Worm (Caenorhabditis elegans): ENCODE data around the gene nlp-58.

DNA sequence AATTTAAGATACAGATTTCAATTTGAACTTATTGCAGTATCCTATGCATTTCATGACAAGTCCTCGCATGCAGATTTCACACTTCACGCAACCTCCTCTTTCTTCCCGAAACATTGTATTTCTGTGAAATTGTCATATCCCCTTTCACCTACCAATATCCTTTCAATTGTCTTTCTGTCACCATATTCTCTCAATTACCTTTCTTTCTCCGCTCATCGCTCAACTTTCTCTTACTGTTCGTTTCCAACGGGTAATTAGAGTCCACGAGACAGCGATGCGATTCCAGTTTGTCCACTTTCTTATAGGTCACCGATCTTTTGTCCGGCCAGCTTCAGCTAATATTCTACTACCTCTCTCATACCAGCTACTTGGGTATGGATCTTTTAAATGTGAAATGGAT, 3.7 kb upstream of the nlp-58 start, which contains the start of gene mam-5:
- no peak for TF ChIP-seq ceh-36 (tag; optimal IDR thresholded peaks at IDR 0.05)
- no peak for TF ChIP-seq F13C5.2 (tag; optimal IDR thresholded peaks at IDR 0.05)
- no peak for TF ChIP-seq tbx-11 (GFP tag; IDR thresholded peaks at IDR 0.05)
- TF ChIP-seq scrt-1 (GFP tag; IDR thresholded peaks at IDR 0.05), result no peak
- no peak for TF ChIP-seq ama-1 (optimal IDR thresholded peaks at IDR 0.05)
- no peak for TF ChIP-seq tra-4 (tag; optimal IDR thresholded peaks at IDR 0.05)
- TF ChIP-seq aly-1 (tag; optimal IDR thresholded peaks at IDR 0.05), result no peak
- TF ChIP-seq ceh-13 (GFP tag; optimal IDR thresholded peaks at IDR 0.05), result no peak
- TF ChIP-seq sea-1 (GFP tag; conservative IDR thresholded peaks at IDR 0.05), result no peak
- TF ChIP-seq pes-1 (GFP tag; IDR thresholded peaks at IDR 0.05), result no peak
- TF ChIP-seq flt-1 (GFP tag; IDR thresholded peaks at IDR 0.05), result no peak

Data from whole organism, early embryonic.